Fruit fly (Drosophila melanogaster) whole organism, embryonic: ENCODE results near the gene Antdh.

ENCODE experiments used
- Atf6 ChIP-seq: fragments of 200-800 bp; sonication (Bioruptor generic); IDR thresholded peaks from 2 replicates; pipeline ENCODE4 v1.3.6; 2022; ENCODE audit warnings: missing biosample characterization, missing genetic modification characterization
- CG11398 ChIP-seq: fragments of 200-800 bp; sonication (Bioruptor generic); optimal IDR thresholded peaks from 2 replicates; lab custom pipeline; 2016; ENCODE audit warnings: missing biosample characterization, missing genetic modification characterization
- CG11695 ChIP-seq: fragments of 200-800 bp; sonication (Bioruptor generic); IDR thresholded peaks from 3 replicates; pipeline ENCODE4 v1.3.6; 2022; ENCODE audit warnings: missing biosample characterization, missing genetic modification characterization
- CG12769 ChIP-seq: fragments of 200-800 bp; sonication (Bioruptor generic); optimal IDR thresholded peaks from 2 replicates; lab custom pipeline; 2019; ENCODE audit warnings: missing biosample characterization, mild to moderate bottlenecking, missing genetic modification characterization, moderate library complexity
- CG13424 ChIP-seq: fragments of 200-800 bp; sonication (Bioruptor generic); optimal IDR thresholded peaks from 2 replicates; lab custom pipeline; 2019; ENCODE audit warnings: missing biosample characterization, mild to moderate bottlenecking, missing genetic modification characterization, moderate library complexity
- CG18262 ChIP-seq: fragments of 200-800 bp; optimal IDR thresholded peaks from 3 replicates; lab custom pipeline; 2019; ENCODE audit warnings: missing biosample characterization, mild to moderate bottlenecking, missing genetic modification characterization, moderate library complexity
- CG18599 ChIP-seq: fragments of 200-800 bp; sonication (Bioruptor generic); optimal IDR thresholded peaks from 3 replicates; lab custom pipeline; 2017; ENCODE audit warnings: missing biosample characterization, missing genetic modification characterization, mild to moderate bottlenecking, moderate library complexity, missing genetic modification reagents
- CG2678 ChIP-seq: fragments of 200-800 bp; sonication (Bioruptor generic); optimal IDR thresholded peaks from 3 replicates; lab custom pipeline; 2019; ENCODE audit warnings: missing biosample characterization, mild to moderate bottlenecking, missing genetic modification characterization, moderate library complexity
- CG2712 ChIP-seq: fragments of 200-800 bp; optimal IDR thresholded peaks from 3 replicates; lab custom pipeline; 2019; ENCODE audit warnings: missing biosample characterization, mild to moderate bottlenecking, missing genetic modification characterization, moderate library complexity
- CG3163 ChIP-seq: fragments of 200-800 bp; sonication (Bioruptor generic); optimal IDR thresholded peaks from 3 replicates; lab custom pipeline; 2016; ENCODE audit warnings: missing biosample characterization, missing genetic modification characterization
- CG32532 ChIP-seq: fragments of 200-800 bp; sonication (Bioruptor generic); IDR thresholded peaks from 2 replicates; pipeline ENCODE4 v1.3.6; 2022; ENCODE audit warnings: missing biosample characterization, missing genetic modification characterization
- CG3281 ChIP-seq: fragments of 200-800 bp; sonication (Bioruptor generic); optimal IDR thresholded peaks from 3 replicates; lab custom pipeline; 2017; ENCODE audit warnings: missing biosample characterization, mild to moderate bottlenecking, missing genetic modification characterization
- CG4707 ChIP-seq: fragments of 200-800 bp; sonication (Bioruptor generic); optimal IDR thresholded peaks from 2 replicates; lab custom pipeline; 2018; ENCODE audit warnings: missing biosample characterization, mild to moderate bottlenecking, missing genetic modification characterization, moderate library complexity
- CG8359 ChIP-seq: fragments of 200-800 bp; sonication (Bioruptor generic); optimal IDR thresholded peaks from 2 replicates; lab custom pipeline; 2017; ENCODE audit warnings: missing biosample characterization, mild to moderate bottlenecking, missing genetic modification characterization, borderline replicate concordance
- Camta ChIP-seq: fragments of 200-800 bp; sonication (Bioruptor generic); optimal IDR thresholded peaks from 2 replicates; lab custom pipeline; 2016; ENCODE audit warnings: missing biosample characterization, missing genetic modification characterization
- CkIIα-i1 ChIP-seq: fragments of 200-800 bp; sonication (Bioruptor generic); IDR thresholded peaks from 2 replicates; pipeline ENCODE4 v1.3.6; 2022; ENCODE audit warnings: missing biosample characterization, missing genetic modification characterization
- Deaf1 ChIP-seq: fragments of 200-800 bp; optimal IDR thresholded peaks from 3 replicates; lab custom pipeline; 2019; ENCODE audit warnings: missing biosample characterization, mild to moderate bottlenecking, missing genetic modification characterization, moderate library complexity
- Elba2 ChIP-seq: fragments of 200-800 bp; sonication (Bioruptor generic); optimal IDR thresholded peaks from 3 replicates; lab custom pipeline; 2016; ENCODE audit warnings: missing biosample characterization, missing genetic modification characterization
- Ets65A ChIP-seq: fragments of 200-800 bp; sonication (Bioruptor generic); peaks from one replicate; lab custom pipeline; 2016; ENCODE audit warnings: missing biosample characterization, missing genetic modification characterization
- Fer2 ChIP-seq: fragments of 200-800 bp; sonication (Bioruptor generic); optimal IDR thresholded peaks from 2 replicates; lab custom pipeline; 2018; ENCODE audit warnings: missing biosample characterization, mild to moderate bottlenecking, missing genetic modification characterization, moderate library complexity
- Hr51 ChIP-seq, 2 experiments: fragments of 200-800 bp; sonication (Bioruptor generic); optimal IDR thresholded peaks; 2 replicates in 1 of 2; 3 replicates in 1 of 2; lab custom pipeline; 2016 to 2018; ENCODE audit warnings: missing biosample characterization in 2 of 2, missing genetic modification characterization in 2 of 2, mild to moderate bottlenecking in 1 of 2, moderate library complexity in 1 of 2
- Med ChIP-seq: fragments of 200-800 bp; sonication (Bioruptor generic); peaks from one replicate; lab custom pipeline; 2016; ENCODE audit warnings: missing biosample characterization, missing genetic modification characterization, mild to moderate bottlenecking, inconsistent platforms, moderate library complexity
- Meics ChIP-seq: fragments of 200-800 bp; sonication (Bioruptor generic); optimal IDR thresholded peaks from 2 replicates; lab custom pipeline; 2017; ENCODE audit warnings: missing biosample characterization, mild to moderate bottlenecking, missing genetic modification characterization
- Rfx ChIP-seq: fragments of 200-800 bp; sonication (Bioruptor generic); IDR thresholded peaks from 2 replicates; pipeline ENCODE4 v1.3.6; 2022; ENCODE audit warnings: missing biosample characterization, missing genetic modification characterization
- Trl ChIP-seq, 3 experiments: fragments of >200 bp in 2 of 3; fragments of 200-800 bp in 1 of 3; sonication (Bioruptor generic) in 1 of 3; optimal IDR thresholded peaks; 2 replicates in 1 of 3; 3 replicates in 2 of 3; lab custom pipeline; 2016 to 2017; ENCODE audit warnings: missing biosample characterization in 1 of 3, missing genetic modification characterization in 1 of 3
- chinmo ChIP-seq: fragments of 200-800 bp; sonication (Bioruptor generic); IDR thresholded peaks from 4 replicates; pipeline ENCODE4 v1.3.6; 2022; ENCODE audit warnings: missing biosample characterization, missing genetic modification characterization; ENCODE audit not compliant: partially characterized antibody
- cwo ChIP-seq: fragments of 200-800 bp; sonication (Bioruptor generic); optimal IDR thresholded peaks from 3 replicates; lab custom pipeline; 2017; ENCODE audit warnings: missing biosample characterization, missing genetic modification characterization, mild to moderate bottlenecking, moderate library complexity, missing genetic modification reagents
- dmrt99B ChIP-seq: fragments of 200-800 bp; sonication (Bioruptor generic); optimal IDR thresholded peaks from 2 replicates; lab custom pipeline; 2018; ENCODE audit warnings: missing biosample characterization, mild to moderate bottlenecking, missing genetic modification characterization, moderate library complexity
- dysf ChIP-seq: fragments of 200-800 bp; sonication (Bioruptor generic); IDR thresholded peaks from 3 replicates; pipeline ENCODE4 v1.3.6; 2022; ENCODE audit warnings: missing biosample characterization, missing genetic modification characterization
- ewg ChIP-seq: fragments of 200-800 bp; sonication (Bioruptor generic); optimal IDR thresholded peaks from 3 replicates; lab custom pipeline; 2017; ENCODE audit warnings: mild to moderate bottlenecking, missing biosample characterization, missing genetic modification reagents, missing genetic modification characterization
- fd96Cb ChIP-seq: fragments of 200-800 bp; sonication (Bioruptor generic); optimal IDR thresholded peaks from 2 replicates; lab custom pipeline; 2018; ENCODE audit warnings: missing biosample characterization, mild to moderate bottlenecking, missing genetic modification characterization, moderate library complexity
- ftz-f1 ChIP-seq: fragments of 200-800 bp; sonication (Bioruptor generic); optimal IDR thresholded peaks from 2 replicates; lab custom pipeline; 2016; ENCODE audit warnings: missing biosample characterization, missing genetic modification characterization
- hth ChIP-seq: fragments of >200 bp; optimal IDR thresholded peaks from 2 replicates; lab custom pipeline; 2017; ENCODE audit warnings: inconsistent platforms
- insv ChIP-seq, 2 experiments: fragments of 200-800 bp; sonication (Bioruptor generic); optimal IDR thresholded peaks; 3 replicates each; lab custom pipeline; 2016 to 2018; ENCODE audit warnings: missing biosample characterization in 2 of 2, missing genetic modification characterization in 2 of 2
- kah ChIP-seq: fragments of 200-800 bp; sonication (Bioruptor generic); optimal IDR thresholded peaks from 2 replicates; lab custom pipeline; 2018; ENCODE audit warnings: missing biosample characterization, mild to moderate bottlenecking, missing genetic modification characterization
- kay ChIP-seq: fragments of 200-800 bp; sonication (Bioruptor generic); optimal IDR thresholded peaks from 2 replicates; lab custom pipeline; 2016; ENCODE audit warnings: missing biosample characterization, missing genetic modification characterization
- lilli ChIP-seq: fragments of 200-800 bp; sonication (Bioruptor generic); optimal IDR thresholded peaks from 3 replicates; lab custom pipeline; 2016; ENCODE audit warnings: missing biosample characterization, missing genetic modification characterization
- lmd ChIP-seq: fragments of 200-800 bp; sonication (Bioruptor generic); IDR thresholded peaks from 2 replicates; pipeline ENCODE4 v1.3.6; 2022; ENCODE audit warnings: missing biosample characterization, missing genetic modification characterization
- maf-S ChIP-seq: fragments of 200-800 bp; sonication (Bioruptor generic); optimal IDR thresholded peaks from 2 replicates; lab custom pipeline; 2016; ENCODE audit warnings: missing biosample characterization, missing genetic modification characterization
- onecut ChIP-seq: fragments of 200-800 bp; sonication (Bioruptor generic); IDR thresholded peaks from 2 replicates; pipeline ENCODE4 v1.3.6; 2022; ENCODE audit warnings: missing biosample characterization, missing genetic modification characterization
- row ChIP-seq: fragments of 200-800 bp; sonication (Bioruptor generic); IDR thresholded peaks from 3 replicates; pipeline ENCODE4 v1.3.6; 2022; ENCODE audit warnings: missing biosample characterization, missing genetic modification characterization
- schlank ChIP-seq: fragments of 200-800 bp; sonication (Bioruptor generic); optimal IDR thresholded peaks from 2 replicates; lab custom pipeline; 2018; ENCODE audit warnings: missing biosample characterization, mild to moderate bottlenecking, missing genetic modification characterization
- sens ChIP-seq: fragments of 200-800 bp; sonication (Bioruptor generic); peaks from one replicate; lab custom pipeline; 2016; ENCODE audit warnings: missing biosample characterization, missing genetic modification characterization
- tup ChIP-seq: fragments of 200-800 bp; sonication (Bioruptor generic); optimal IDR thresholded peaks from 2 replicates; lab custom pipeline; 2016; ENCODE audit warnings: missing biosample characterization, mild to moderate bottlenecking, missing genetic modification characterization, moderate library complexity
- twi ChIP-seq: fragments of 200-800 bp; optimal IDR thresholded peaks from 2 replicates; lab custom pipeline; 2019; ENCODE audit warnings: missing biosample characterization, mild to moderate bottlenecking, missing genetic modification characterization, moderate library complexity

The Antdh gene

DNA sequence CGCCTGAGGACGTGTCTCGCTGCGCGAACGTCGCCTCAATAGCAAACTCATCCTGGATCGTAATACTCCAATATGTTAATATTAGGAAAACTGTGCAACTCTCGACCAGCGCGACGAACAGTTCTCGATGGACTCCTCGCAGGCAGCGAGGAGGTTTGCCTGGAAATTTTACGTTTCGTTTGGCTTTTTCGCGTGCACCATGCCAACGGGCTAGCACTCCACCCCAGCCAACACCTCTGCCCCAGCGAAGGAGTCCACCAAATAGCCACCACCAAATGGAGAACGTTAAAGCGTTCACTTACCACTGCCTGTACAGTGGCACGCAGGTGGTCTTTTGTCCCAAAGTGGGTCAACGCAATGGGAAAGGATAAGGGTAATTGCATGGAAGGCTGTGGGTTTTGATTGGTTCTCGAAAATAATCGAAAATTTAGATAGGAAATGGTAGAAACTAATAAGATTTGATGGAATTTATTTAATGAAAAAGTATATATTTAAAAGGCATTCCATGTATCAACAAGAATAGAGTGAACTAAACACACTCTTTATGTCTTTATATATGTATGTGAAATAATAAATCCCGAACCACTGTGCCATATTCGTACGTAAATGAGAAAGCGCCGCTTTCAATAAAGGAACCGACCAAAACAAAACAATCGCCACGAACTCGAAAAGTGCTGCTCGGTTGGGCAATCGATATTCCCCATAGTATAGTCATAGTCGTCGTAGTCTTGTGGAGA lies 9.0 kb downstream of the Antdh start, which contains the start of gene CG32668:
CG32668 (minus strand) TSS at position 51 of the 737 bp plus-strand sequence.
- TF ChIP-seq row (GFP tag; lab: Robert Waterston, UW), result 0 out of 3 replicates have a peak, but pooled peaks have one; percentile 17
- TF ChIP-seq CG8359 (GFP tag; lab: Kevin White, UChicago), result no peak
- peak; percentile 63 for TF ChIP-seq sens (GFP tag; lab: Kevin White, UChicago)
- TF ChIP-seq Deaf1 (tag; lab: Kevin White, UChicago), result peak; percentile 9
- no peak for TF ChIP-seq Rfx (GFP tag; lab: Robert Waterston, UW)
- peak; percentile 23; the same call in 1 of the 2 replicates for TF ChIP-seq onecut
- TF ChIP-seq Med (GFP tag; lab: Kevin White, UChicago), result peak; percentile 46
- TF ChIP-seq, all 482 proteins: peak for 5

DNA sequence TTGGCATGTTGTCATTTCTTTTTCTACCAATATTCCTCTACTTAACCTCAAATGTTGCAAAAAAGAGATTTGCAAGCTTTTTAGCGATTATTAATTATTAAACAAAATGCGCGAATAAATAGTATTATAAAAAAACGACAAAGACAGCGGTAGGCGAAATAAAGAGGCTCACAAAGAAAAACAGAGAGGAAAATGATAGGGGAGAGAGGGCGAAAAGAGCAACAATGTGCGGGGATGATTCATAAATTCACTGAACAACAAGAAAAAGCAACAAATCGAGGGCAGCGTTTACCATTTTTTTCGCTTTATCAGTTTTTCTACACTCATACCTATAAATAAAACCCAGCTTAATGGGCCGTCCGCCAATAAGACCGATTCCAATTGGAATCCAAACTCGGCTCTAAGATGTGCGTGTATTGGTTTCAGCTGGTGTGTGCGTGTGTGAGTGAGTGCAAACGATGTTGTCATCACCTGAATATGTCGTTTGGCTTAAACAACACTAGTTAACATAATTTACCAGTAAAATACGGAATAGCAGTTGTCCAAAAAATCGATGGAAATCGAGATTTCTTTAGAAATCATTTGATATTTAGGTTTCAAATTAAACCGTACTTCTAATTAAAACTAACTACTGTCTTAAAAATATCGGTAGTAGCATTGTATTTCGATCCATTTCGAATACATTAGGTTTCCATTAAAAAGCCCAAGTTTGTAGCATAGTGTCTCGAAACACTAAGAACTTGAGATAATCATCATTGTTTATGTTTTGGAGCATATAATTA lies 12.9 kb downstream of the Antdh start:
- TF ChIP-seq Meics (GFP tag; lab: Kevin White, UChicago) (peak; percentile 40), Atf6 (GFP tag; lab: Robert Waterston, UW) (0 out of 2 replicates have a peak, but pooled peaks have one; percentile 19), lilli (no peak), CG32532 (peak; percentile 69), schlank (tag; lab: Kevin White, UChicago) (no peak), Elba2 (peak; percentile 74), kah (no peak), Trl (optimal IDR thresholded peaks at IDR 0.05; lab: Kevin White, UChicago) (peak; percentile 7 to 33), Trl (GFP tag; optimal IDR thresholded peaks at IDR 0.05; lab: Kevin White, UChicago) (no peak), Hr51 (GFP tag; optimal IDR thresholded peaks at IDR 0.05; lab: Kevin White, UChicago) (peak in 1 of 2 experiments; percentile 16), CG3281 (GFP tag; lab: Kevin White, UChicago) (peak; percentile 44), CG12769 (tag; lab: Kevin White, UChicago) (no peak), insv (GFP tag; optimal IDR thresholded peaks at IDR 0.05; lab: Kevin White, UChicago) (peak; percentile 72 to 93), CG11695 (GFP tag; lab: Robert Waterston, UW) (peak; percentile 56; the same call in 2 of the 3 replicates), CG13424 (peak; percentile 36), Ets65A (GFP tag; lab: Kevin White, UChicago) (no peak), hth (lab: Kevin White, UChicago) (no peak), cwo (GFP tag; lab: Kevin White, UChicago) (peak; percentile 3), CG3163 (GFP tag; lab: Kevin White, UChicago) (no peak), ftz-f1 (no peak), dysf (GFP tag; lab: Robert Waterston, UW) (peak; percentile 31; the same call in 1 of the 3 replicates), ewg (GFP tag; lab: Kevin White, UChicago) (no peak), CG18599 (GFP tag; lab: Kevin White, UChicago) (peak; percentile 31), CkIIα-i1 (no peak), lmd (GFP tag; lab: Robert Waterston, UW) (peak; percentile 7; the same call in 1 of the 2 replicates), fd96Cb (tag; lab: Kevin White, UChicago) (no peak), CG2678 (tag; lab: Kevin White, UChicago) (no peak), maf-S (GFP tag; lab: Kevin White, UChicago) (no peak), kay (GFP tag; lab: Kevin White, UChicago) (peak; percentile 30), Fer2 (tag; lab: Kevin White, UChicago) (no peak), CG2712 (peak; percentile 28), CG11398 (GFP tag; lab: Kevin White, UChicago) (no peak), twi (no peak), tup (no peak), CG18262 (tag; lab: Kevin White, UChicago) (no peak), Camta (GFP tag; lab: Kevin White, UChicago) (no peak), dmrt99B (tag; lab: Kevin White, UChicago) (peak; percentile 19), CG4707 (GFP tag; lab: Kevin White, UChicago) (no peak), chinmo (GFP tag; lab: Robert Waterston, UW) (no peak)
